Worm (Caenorhabditis elegans) whole organism, L4 larva: ENCODE measurements around the gene F27E5.5.

Experiments used
- egl-27 ChIP-seq: sonication (generic microtip); optimal IDR thresholded peaks from 3 replicates; lab custom pipeline; 2017; ENCODE audit warnings: missing biosample characterization, missing genetic modification reagents, missing genetic modification characterization
- jun-1 ChIP-seq: fragments of 150-350 bp; optimal IDR thresholded peaks from 2 replicates; lab custom pipeline; 2014; ENCODE audit warnings: missing biosample characterization, missing genetic modification reagents, missing genetic modification characterization

- TF ChIP-seq egl-27 (no peak), jun-1 (tag; lab: Kevin White, UChicago) (no peak)
These were observed 1.2 kb upstream of the F27E5.5 start for ce11 chrII:10132818-10133217.
